Worm (Caenorhabditis elegans) whole organism, young adult: ENCODE results near the gene zip-10.

Experiments used
- B0261.1 ChIP-seq: sonication (generic microtip); optimal IDR thresholded peaks from 2 replicates; lab custom pipeline; 2016; ENCODE audit warnings: mild to moderate bottlenecking, missing genetic modification characterization, moderate library complexity, missing compliant biosample characterization
- C06A6.2 ChIP-seq: fragments of 200-800 bp; sonication (Bioruptor generic); conservative IDR thresholded peaks from 2 replicates; pipeline ENCODE4 v1.3.6; 2022; ENCODE audit warnings: missing genetic modification characterization, missing compliant biosample characterization
- C17E4.6 ChIP-seq: fragments of 200-800 bp; sonication (Bioruptor generic); IDR thresholded peaks from 2 replicates; pipeline ENCODE4 v1.3.6; 2022; ENCODE audit warnings: missing genetic modification reagents, missing genetic modification characterization, missing compliant biosample characterization
- F10E7.11 ChIP-seq: sonication (generic microtip); optimal IDR thresholded peaks from 2 replicates; lab custom pipeline; 2017; ENCODE audit warnings: mild to moderate bottlenecking, missing genetic modification characterization, moderate library complexity, missing compliant biosample characterization
- F23B12.7 ChIP-seq: sonication (generic microtip); optimal IDR thresholded peaks from 2 replicates; lab custom pipeline; 2017; ENCODE audit warnings: missing genetic modification characterization, mild to moderate bottlenecking, missing compliant biosample characterization, antibody characterized with exemption, moderate library complexity; ENCODE audit not compliant: insufficient read depth
- F49E8.2 ChIP-seq: sonication (generic microtip); optimal IDR thresholded peaks from 3 replicates; lab custom pipeline; 2017; ENCODE audit warnings: missing genetic modification characterization, mild to moderate bottlenecking, missing compliant biosample characterization, antibody characterized with exemption, moderate library complexity; ENCODE audit not compliant: insufficient read depth
- F57C9.4 ChIP-seq: sonication (generic microtip); optimal IDR thresholded peaks from 2 replicates; lab custom pipeline; 2017; ENCODE audit warnings: mild to moderate bottlenecking, missing genetic modification characterization, missing compliant biosample characterization
- Y95B8A.8 ChIP-seq: fragments of 200-800 bp; sonication (Bioruptor generic); IDR thresholded peaks from 2 replicates; pipeline ENCODE4 v1.3.6; 2022; ENCODE audit warnings: missing genetic modification reagents, missing genetic modification characterization, missing compliant biosample characterization
- akir-1 ChIP-seq: fragments of 200-800 bp; sonication (Bioruptor generic); optimal IDR thresholded peaks from 2 replicates; lab custom pipeline; 2018; ENCODE audit warnings: mild to moderate bottlenecking, missing genetic modification characterization, moderate library complexity, missing compliant biosample characterization
- bed-2 ChIP-seq: fragments of 200-800 bp; sonication (Bioruptor generic); IDR thresholded peaks from 2 replicates; pipeline ENCODE4 v1.3.6; 2022; ENCODE audit warnings: missing genetic modification reagents, missing genetic modification characterization, missing compliant biosample characterization
- cebp-1 ChIP-seq, 2 experiments: fragments of 200-800 bp in 1 of 2; sonication (Bioruptor generic) in 1 of 2; sonication (generic microtip) in 1 of 2; IDR thresholded peaks in 1 of 2; optimal IDR thresholded peaks in 1 of 2; 2 replicates each; pipeline versions ENCODE4 v1.3.6 to Lab custom; 2017 to 2022; ENCODE audit warnings: missing compliant biosample characterization in 2 of 2, missing genetic modification characterization in 2 of 2, mild to moderate bottlenecking in 1 of 2, missing genetic modification reagents in 1 of 2, moderate library complexity in 1 of 2
- ceh-27 ChIP-seq: fragments of 200-800 bp; sonication (Bioruptor generic); optimal IDR thresholded peaks from 2 replicates; lab custom pipeline; 2018; ENCODE audit warnings: mild to moderate bottlenecking, missing genetic modification characterization, moderate library complexity, missing compliant biosample characterization
- ceh-91 ChIP-seq: fragments of 200-800 bp; sonication (Bioruptor generic); IDR thresholded peaks from 2 replicates; pipeline ENCODE4 v1.3.6; 2022; ENCODE audit warnings: missing genetic modification reagents, missing genetic modification characterization, missing compliant biosample characterization
- die-1 ChIP-seq: sonication (generic microtip); optimal IDR thresholded peaks from 2 replicates; lab custom pipeline; 2016; ENCODE audit warnings: missing genotype, mild to moderate bottlenecking, missing genetic modification characterization, missing compliant biosample characterization
- dox-1 ChIP-seq: fragments of 200-800 bp; sonication (Bioruptor generic); IDR thresholded peaks from 2 replicates; pipeline ENCODE4 v1.3.6; 2022; ENCODE audit warnings: missing genetic modification reagents, missing genetic modification characterization, missing compliant biosample characterization
- egl-18 ChIP-seq: fragments of 200-800 bp; sonication (Bioruptor generic); IDR thresholded peaks from 2 replicates; pipeline ENCODE4 v1.3.6; 2022; ENCODE audit warnings: missing genetic modification reagents, missing genetic modification characterization, missing compliant biosample characterization
- egl-44 ChIP-seq: fragments of 200-800 bp; sonication (Bioruptor generic); IDR thresholded peaks from 2 replicates; pipeline ENCODE4 v1.3.6; 2022; ENCODE audit warnings: missing genetic modification reagents, missing genetic modification characterization, missing compliant biosample characterization
- egrh-3 ChIP-seq: fragments of 200-800 bp; sonication (Bioruptor generic); IDR thresholded peaks from 2 replicates; pipeline ENCODE4 v1.3.6; 2022; ENCODE audit warnings: missing genetic modification reagents, missing genetic modification characterization, missing compliant biosample characterization
- him-1 ChIP-seq: sonication (generic microtip); optimal IDR thresholded peaks from 2 replicates; lab custom pipeline; 2016; ENCODE audit warnings: missing genotype, missing genetic modification reagents, missing genetic modification characterization, missing compliant biosample characterization
- hlh-26 ChIP-seq: fragments of 200-800 bp; sonication (Bioruptor generic); conservative IDR thresholded peaks from 2 replicates; pipeline ENCODE4 v1.3.6; 2022; ENCODE audit warnings: missing genetic modification reagents, missing genetic modification characterization, missing compliant biosample characterization
- hmg-1.2 ChIP-seq: fragments of 200-800 bp; sonication (Bioruptor generic); IDR thresholded peaks from 2 replicates; pipeline ENCODE4 v1.3.6; 2022; ENCODE audit warnings: missing genetic modification reagents, missing genetic modification characterization, missing compliant biosample characterization
- hmg-20 ChIP-seq: fragments of 200-800 bp; sonication (Bioruptor generic); IDR thresholded peaks from 2 replicates; pipeline ENCODE4 v1.3.6; 2022; ENCODE audit warnings: missing genetic modification reagents, missing genetic modification characterization, missing compliant biosample characterization
- hrde-1 ChIP-seq: sonication (generic microtip); optimal IDR thresholded peaks from 2 replicates; lab custom pipeline; 2016; ENCODE audit warnings: missing genetic modification characterization, mild to moderate bottlenecking, missing compliant biosample characterization, moderate library complexity, missing genotype, missing genetic modification reagents, borderline replicate concordance
- let-607 ChIP-seq, 2 experiments: fragments of 200-800 bp in 1 of 2; sonication (Bioruptor generic) in 1 of 2; sonication (generic microtip) in 1 of 2; optimal IDR thresholded peaks; 2 replicates each; lab custom pipeline; 2016 to 2018; ENCODE audit warnings: mild to moderate bottlenecking in 2 of 2, missing compliant biosample characterization in 2 of 2, missing genetic modification characterization in 2 of 2, moderate library complexity in 2 of 2, missing genotype in 1 of 2
- lin-26 ChIP-seq: fragments of 200-800 bp; sonication (Bioruptor generic); IDR thresholded peaks from 2 replicates; pipeline ENCODE4 v1.3.6; 2022; ENCODE audit warnings: missing genetic modification reagents, missing genetic modification characterization, missing compliant biosample characterization
- lin-35 ChIP-seq, 3 experiments: fragments of 150-350 bp in 2 of 3; sonication (generic microtip) in 1 of 3; optimal IDR thresholded peaks; 2 replicates each; lab custom pipeline; 2014 to 2018; ENCODE audit warnings: missing biosample characterization in 3 of 3, missing genetic modification characterization in 3 of 3, missing genetic modification reagents in 3 of 3
- lsy-27 ChIP-seq: sonication (generic microtip); optimal IDR thresholded peaks from 2 replicates; lab custom pipeline; 2017; ENCODE audit warnings: missing genetic modification characterization, mild to moderate bottlenecking, missing compliant biosample characterization, antibody characterized with exemption, missing genotype, borderline replicate concordance; ENCODE audit not compliant: insufficient read depth
- madf-10 ChIP-seq: sonication (generic microtip); optimal IDR thresholded peaks from 2 replicates; lab custom pipeline; 2016; ENCODE audit warnings: mild to moderate bottlenecking, missing genetic modification characterization, missing compliant biosample characterization
- nfya-1 ChIP-seq: sonication (generic microtip); optimal IDR thresholded peaks from 2 replicates; lab custom pipeline; 2017; ENCODE audit warnings: antibody characterized with exemption, missing compliant biosample characterization, missing genetic modification characterization, borderline replicate concordance; ENCODE audit not compliant: insufficient read depth
- nfya-2 ChIP-seq: fragments of 200-800 bp; sonication (Bioruptor generic); IDR thresholded peaks from 2 replicates; pipeline ENCODE4 v1.3.6; 2022; ENCODE audit warnings: missing genetic modification reagents, missing genetic modification characterization, missing compliant biosample characterization
- nhr-179 ChIP-seq: sonication (generic microtip); optimal IDR thresholded peaks from 2 replicates; lab custom pipeline; 2016; ENCODE audit warnings: mild to moderate bottlenecking, missing genetic modification characterization, missing compliant biosample characterization
- pbrm-1 ChIP-seq: fragments of 200-800 bp; sonication (Bioruptor generic); IDR thresholded peaks from 2 replicates; pipeline ENCODE4 v1.3.6; 2022; ENCODE audit warnings: missing genetic modification reagents, missing genetic modification characterization, missing compliant biosample characterization
- rcor-1 ChIP-seq: fragments of 200-800 bp; sonication (Bioruptor generic); IDR thresholded peaks from 2 replicates; pipeline ENCODE4 v1.3.6; 2022; ENCODE audit warnings: missing genetic modification reagents, missing genetic modification characterization, missing compliant biosample characterization
- sea-2 ChIP-seq: fragments of 200-800 bp; sonication (Bioruptor generic); IDR thresholded peaks from 2 replicates; pipeline ENCODE4 v1.3.6; 2022; ENCODE audit warnings: missing genetic modification characterization, missing compliant biosample characterization
- snpc-1.3 ChIP-seq: sonication (generic microtip); optimal IDR thresholded peaks from 2 replicates; lab custom pipeline; 2017; ENCODE audit warnings: missing genetic modification characterization, mild to moderate bottlenecking, missing compliant biosample characterization, antibody characterized with exemption, moderate library complexity, missing genotype, missing genetic modification reagents; ENCODE audit not compliant: insufficient read depth
- snpc-3.4 ChIP-seq: sonication (generic microtip); optimal IDR thresholded peaks from 2 replicates; lab custom pipeline; 2017; ENCODE audit warnings: missing genetic modification characterization, mild to moderate bottlenecking, missing compliant biosample characterization, antibody characterized with exemption, moderate library complexity, missing genotype, missing genetic modification reagents
- sptf-2 ChIP-seq: fragments of 200-800 bp; sonication (Bioruptor generic); optimal IDR thresholded peaks from 2 replicates; lab custom pipeline; 2018; ENCODE audit warnings: mild to moderate bottlenecking, missing genetic modification characterization, missing compliant biosample characterization
- tbp1 ChIP-seq: fragments of 200-800 bp; sonication (Bioruptor generic); optimal IDR thresholded peaks from 2 replicates; lab custom pipeline; 2018; ENCODE audit warnings: mild to moderate bottlenecking, missing genetic modification characterization, missing compliant biosample characterization
- unc-130 ChIP-seq: sonication (generic microtip); optimal IDR thresholded peaks from 2 replicates; lab custom pipeline; 2016; ENCODE audit warnings: missing genetic modification reagents, missing genetic modification characterization, missing compliant biosample characterization
- unc-62 ChIP-seq: fragments of 150-350 bp; optimal IDR thresholded peaks from 2 replicates; lab custom pipeline; 2014; ENCODE audit warnings: missing biosample characterization, missing genetic modification reagents, missing genetic modification characterization
- zfh-2 ChIP-seq: fragments of 200-800 bp; sonication (Bioruptor generic); conservative IDR thresholded peaks from 2 replicates; pipeline ENCODE4 v1.3.6; 2022; ENCODE audit warnings: missing genetic modification reagents, missing genetic modification characterization, missing compliant biosample characterization
- ztf-22 ChIP-seq: fragments of 200-800 bp; sonication (Bioruptor generic); optimal IDR thresholded peaks from 2 replicates; lab custom pipeline; 2018; ENCODE audit warnings: mild to moderate bottlenecking, missing genetic modification characterization, moderate library complexity, missing compliant biosample characterization
- ztf-26 ChIP-seq: sonication (generic microtip); optimal IDR thresholded peaks from 2 replicates; lab custom pipeline; 2017; ENCODE audit warnings: missing genetic modification characterization, missing compliant biosample characterization
- ztf-28 ChIP-seq: fragments of 200-800 bp; sonication (Bioruptor generic); IDR thresholded peaks from 2 replicates; pipeline ENCODE4 v1.3.6; 2022; ENCODE audit warnings: missing genetic modification reagents, missing genetic modification characterization, missing compliant biosample characterization

zip-10 gene

DNA sequence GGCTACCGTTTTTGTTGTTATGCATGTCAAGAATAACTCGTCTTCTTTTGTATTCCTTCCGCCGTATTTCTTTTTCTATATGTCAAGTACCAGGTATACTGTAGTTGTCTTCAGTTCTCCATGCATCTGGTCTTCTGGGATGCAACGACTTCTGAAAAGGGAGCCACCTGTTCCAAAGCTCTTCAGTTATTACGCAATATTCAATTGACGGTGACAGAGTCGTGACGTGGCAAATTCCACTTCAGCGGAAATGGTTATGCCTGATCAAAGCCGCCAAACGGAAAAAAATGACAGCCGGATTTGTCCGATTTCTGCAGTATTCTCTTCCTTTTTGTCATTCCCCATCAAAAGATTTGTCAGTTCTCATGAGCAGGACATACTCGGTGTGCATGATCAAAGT lies 5.9 kb upstream of the zip-10 start:
- no peak for TF ChIP-seq bed-2
- TF ChIP-seq die-1 (tag; lab: Kevin White, UChicago) = no peak
- no peak for TF ChIP-seq sea-2 (GFP tag; lab: Robert Waterston, UW)
- TF ChIP-seq nfya-1 (tag; lab: Kevin White, UChicago) = no peak
- no peak for TF ChIP-seq dox-1 (GFP tag; lab: Robert Waterston, UW)
- no peak for TF ChIP-seq sptf-2 (GFP tag; lab: Kevin White, UChicago)
- TF ChIP-seq him-1 (tag; lab: Kevin White, UChicago) = no peak
- TF ChIP-seq F23B12.7 (tag; lab: Kevin White, UChicago) = no peak
- no peak for TF ChIP-seq hmg-1.2
- no peak for TF ChIP-seq egl-44
- no peak for TF ChIP-seq rcor-1 (GFP tag; lab: Robert Waterston, UW)
- no peak for TF ChIP-seq ceh-27 (GFP tag; lab: Kevin White, UChicago)
- TF ChIP-seq Y95B8A.8 = no peak
- no peak for TF ChIP-seq egl-18 (GFP tag; lab: Robert Waterston, UW)
- no peak for TF ChIP-seq F10E7.11 (tag; lab: Kevin White, UChicago)
- no peak for TF ChIP-seq B0261.1 (tag; lab: Kevin White, UChicago)
- TF ChIP-seq lin-35 (GFP tag; optimal IDR thresholded peaks at IDR 0.05; lab: Kevin White, UChicago) = no peak
- no peak for TF ChIP-seq egrh-3 (GFP tag; lab: Robert Waterston, UW)
- TF ChIP-seq snpc-1.3 (tag; lab: Kevin White, UChicago) = no peak
- TF ChIP-seq F49E8.2 (tag; lab: Kevin White, UChicago) = no peak

DNA sequence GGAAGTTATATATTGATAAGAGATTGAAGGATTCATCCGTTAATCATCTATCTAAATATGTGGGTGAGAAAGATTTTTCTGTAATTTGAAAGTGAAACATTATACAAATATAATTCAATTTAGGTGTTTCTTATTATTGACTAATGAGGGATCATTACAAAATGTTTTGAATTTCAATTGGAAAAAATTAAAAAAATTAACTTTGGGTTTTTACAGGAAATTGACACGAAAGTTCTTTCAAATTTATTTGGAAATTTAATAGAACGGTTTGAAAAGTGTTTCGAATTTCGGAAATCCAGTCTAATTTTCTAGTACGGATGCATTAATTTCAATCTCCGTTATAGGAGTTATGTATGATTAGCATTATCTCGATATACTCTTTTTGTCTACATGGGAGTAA lies 2.5 kb upstream of the zip-10 start:
- TF ChIP-seq zfh-2 (GFP tag; lab: Robert Waterston, UW) (no peak), unc-130 (GFP tag; lab: Kevin White, UChicago) (no peak), lin-26 (GFP tag; lab: Robert Waterston, UW) (no peak), snpc-3.4 (tag; lab: Kevin White, UChicago) (no peak), ztf-22 (no peak), nfya-1 (tag; lab: Kevin White, UChicago) (no peak), B0261.1 (tag; lab: Kevin White, UChicago) (no peak), ztf-26 (tag; lab: Kevin White, UChicago) (no peak), cebp-1 (GFP tag; IDR thresholded peaks at IDR 0.05; lab: Robert Waterston, UW) (no peak), cebp-1 (tag; optimal IDR thresholded peaks at IDR 0.05; lab: Kevin White, UChicago) (no peak), hrde-1 (tag; lab: Kevin White, UChicago) (no peak), akir-1 (GFP tag; lab: Kevin White, UChicago) (no peak), unc-62 (GFP tag; lab: Kevin White, UChicago) (no peak), ceh-27 (GFP tag; lab: Kevin White, UChicago) (no peak), pbrm-1 (GFP tag; lab: Robert Waterston, UW) (no peak)

DNA sequence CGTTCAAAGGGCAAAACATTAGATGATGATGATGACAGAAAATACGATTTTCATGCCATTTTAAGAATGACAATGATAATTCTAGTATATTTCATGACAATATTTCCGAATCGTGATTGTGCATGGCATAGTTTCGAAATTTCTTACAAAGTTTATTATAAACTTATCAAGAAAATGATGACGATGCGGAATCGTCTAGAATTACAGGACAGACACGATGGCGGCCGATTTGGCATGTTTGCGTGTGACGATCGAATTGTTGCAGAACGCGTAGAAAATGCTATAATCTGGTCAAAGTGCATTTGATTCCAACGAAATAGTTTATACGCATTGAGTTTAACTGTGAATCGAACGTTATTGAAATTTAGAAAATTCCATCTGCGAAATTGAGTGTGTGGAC lies 1.3 kb downstream of the zip-10 start:
- TF ChIP-seq lsy-27 (tag; lab: Kevin White, UChicago) (no peak), ceh-27 (GFP tag; lab: Kevin White, UChicago) (no peak), ztf-28 (GFP tag; lab: Robert Waterston, UW) (no peak), ceh-91 (GFP tag; lab: Robert Waterston, UW) (no peak), F57C9.4 (tag; lab: Kevin White, UChicago) (no peak), madf-10 (no peak), nhr-179 (tag; lab: Kevin White, UChicago) (no peak), hmg-20 (GFP tag; lab: Robert Waterston, UW) (no peak), C17E4.6 (GFP tag; lab: Robert Waterston, UW) (no peak), tbp1 (no peak), nfya-2 (GFP tag; lab: Robert Waterston, UW) (no peak), hlh-26 (GFP tag; lab: Robert Waterston, UW) (no peak), F49E8.2 (tag; lab: Kevin White, UChicago) (no peak), hmg-1.2 (no peak), C06A6.2 (GFP tag; lab: Robert Waterston, UW) (no peak), let-607 (tag; optimal IDR thresholded peaks at IDR 0.05; lab: Kevin White, UChicago) (no peak)
